Worm (Caenorhabditis elegans): Measurements from ENCODE around the gene T03F7.6.
A peak's percentile ranks its signal among the peaks of the same experiment; 100 is the strongest.

The T03F7.6 gene

DNA sequence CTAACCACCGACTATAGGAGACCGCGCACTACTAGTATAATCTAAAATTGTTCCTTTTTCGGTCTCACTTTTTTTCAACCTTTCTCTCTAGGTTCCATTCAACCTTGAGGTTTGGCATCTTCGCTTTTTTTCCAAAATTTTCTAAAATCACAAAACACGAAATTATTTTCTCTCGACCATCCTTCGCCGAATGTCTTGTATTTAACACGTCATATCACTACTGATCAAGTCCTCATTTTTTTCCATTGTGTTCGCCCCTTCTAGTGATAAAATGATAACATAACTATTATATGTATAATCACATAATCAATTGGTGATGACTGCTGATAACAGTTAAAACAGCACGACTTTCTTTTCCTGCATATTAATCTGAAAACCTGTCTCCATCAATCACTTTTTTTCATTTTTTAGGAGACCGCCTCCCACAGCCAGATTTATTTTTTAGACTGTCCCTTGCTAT lies 16.6 kb downstream of the T03F7.6 start, which contains the start of gene T03F7.7:
Gene T03F7.7 (plus strand): TSS at position 410 of the 460 bp plus-strand sequence.
- TF ChIP-seq nhr-80 (tag; optimal IDR thresholded peaks at IDR 0.05): peak; percentile 92
- TF ChIP-seq mcd-1 (GFP tag; IDR thresholded peaks at IDR 0.05): no peak

DNA sequence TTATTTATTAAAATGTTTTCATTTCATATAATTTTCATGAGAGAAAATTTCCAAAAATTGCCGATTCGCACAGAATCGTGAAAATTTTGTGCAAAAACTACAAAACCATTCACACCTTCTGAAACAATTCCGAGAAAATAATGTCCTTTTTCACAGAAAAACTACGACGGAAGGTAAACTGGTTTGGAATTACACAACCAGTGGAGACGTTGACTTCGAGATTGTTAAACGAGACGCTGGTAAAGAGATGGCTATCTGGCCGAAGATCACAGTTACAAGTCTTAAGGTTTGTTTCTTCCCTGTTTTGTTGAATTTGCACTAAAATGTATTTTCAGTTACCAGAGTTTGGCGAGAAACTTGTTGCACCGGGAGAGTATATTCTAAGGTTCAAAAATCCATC lies 18.4 kb downstream of the T03F7.6 start:
- TF ChIP-seq dox-1 (GFP tag; IDR thresholded peaks at IDR 0.05): no peak
- TF ChIP-seq Y67H2A.10 (GFP tag; conservative IDR thresholded peaks at IDR 0.05): no peak
- no peak for TF ChIP-seq C17E4.6 (GFP tag; IDR thresholded peaks at IDR 0.05)
- TF ChIP-seq cebp-2 (GFP tag; IDR thresholded peaks at IDR 0.05): no peak
- TF ChIP-seq snpc-1.1 (tag; optimal IDR thresholded peaks at IDR 0.05; ENCODE audit: insufficient read depth): no peak
- TF ChIP-seq hsf-1 (GFP tag; IDR thresholded peaks at IDR 0.05): no peak
- TF ChIP-seq ztf-25 (GFP tag; IDR thresholded peaks at IDR 0.05): no peak
- TF ChIP-seq ztf-22 (GFP tag; optimal IDR thresholded peaks at IDR 0.05): no peak
- TF ChIP-seq C06A6.2 (GFP tag; conservative IDR thresholded peaks at IDR 0.05): no peak
- no peak for TF ChIP-seq sptf-2 (GFP tag; optimal IDR thresholded peaks at IDR 0.05)

DNA sequence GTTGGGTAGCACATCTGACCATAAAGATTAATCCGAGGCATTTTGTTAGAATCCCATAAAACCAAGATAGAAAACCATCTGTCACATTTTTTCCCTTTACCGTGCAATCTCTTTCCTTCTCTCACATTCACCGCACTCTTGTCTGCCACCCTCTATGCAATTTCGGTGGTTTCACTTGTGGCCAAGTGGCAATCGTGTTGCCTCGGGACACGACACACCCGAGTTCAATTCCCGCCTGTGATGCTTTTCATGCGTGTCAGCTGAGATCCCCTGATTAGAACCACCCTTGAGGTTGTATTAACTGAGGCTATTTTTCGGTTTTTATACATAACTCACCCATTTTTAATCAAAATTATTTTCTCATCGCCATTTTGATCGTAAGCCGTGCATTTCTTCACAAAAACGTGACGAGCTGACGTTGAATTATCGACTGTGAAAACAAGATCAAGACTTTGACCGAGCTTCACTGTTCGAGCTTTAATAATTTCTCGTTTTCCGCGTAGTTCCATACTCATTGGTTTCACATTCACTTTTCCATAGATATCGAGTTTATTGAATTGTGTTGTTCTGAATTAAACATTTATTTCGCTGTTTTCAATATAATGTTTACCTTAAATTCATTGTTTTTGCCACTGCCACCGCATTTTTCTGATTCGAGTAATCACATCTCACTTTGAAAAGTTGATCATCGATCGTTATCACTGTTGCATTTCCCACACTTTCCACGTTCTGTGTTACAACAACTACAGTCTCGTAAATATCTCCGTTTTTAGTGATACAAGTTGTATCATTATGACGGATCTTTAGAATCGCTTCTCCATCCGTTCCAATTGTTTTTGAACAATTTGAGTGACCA lies 19.8 kb downstream of the T03F7.6 start:
- peak; percentile 80 for TF ChIP-seq attf-3 (GFP tag; conservative IDR thresholded peaks at IDR 0.05)
- peak; percentile 94 for TF ChIP-seq hrde-1 (tag; optimal IDR thresholded peaks at IDR 0.05; ENCODE audit: borderline replicate concordance)
- peak; percentile 96 for TF ChIP-seq him-1 (tag; optimal IDR thresholded peaks at IDR 0.05)
- TF ChIP-seq rpc-1 (optimal IDR thresholded peaks at IDR 0.05): peak; percentile 99
- TF ChIP-seq rpc-1 (tag; optimal IDR thresholded peaks at IDR 0.05): peak; percentile 99
- peak; percentile 92 for TF ChIP-seq F23B12.7 (tag; optimal IDR thresholded peaks at IDR 0.05; ENCODE audit: insufficient read depth)
- TF ChIP-seq xnd-1 (tag; optimal IDR thresholded peaks at IDR 0.05): peak; percentile 29
- TF ChIP-seq bed-1 (GFP tag; IDR thresholded peaks at IDR 0.05): peak; percentile 98
- TF ChIP-seq nhr-27 (tag; optimal IDR thresholded peaks at IDR 0.05): peak; percentile 99
- peak; percentile 98 for TF ChIP-seq ztf-22 (GFP tag; optimal IDR thresholded peaks at IDR 0.05)
- TF ChIP-seq athp-1 (tag; optimal IDR thresholded peaks at IDR 0.05): peak; percentile 98
- peak; percentile 93 for TF ChIP-seq F49E8.2 (tag; optimal IDR thresholded peaks at IDR 0.05; ENCODE audit: insufficient read depth)
- peak; percentile 25 for TF ChIP-seq F55B11.4 (tag; optimal IDR thresholded peaks at IDR 0.05; ENCODE audit: borderline replicate concordance, insufficient read depth)
- TF ChIP-seq let-526 (GFP tag; IDR thresholded peaks at IDR 0.05): peak; percentile 97
- peak; percentile 99 for TF ChIP-seq ztf-25 (GFP tag; IDR thresholded peaks at IDR 0.05)
- peak; percentile 99 for TF ChIP-seq zim-3 (tag; optimal IDR thresholded peaks at IDR 0.05)
- peak; percentile 89 for TF ChIP-seq lin-54 (GFP tag; optimal IDR thresholded peaks at IDR 0.05)
- TF ChIP-seq Y79H2A.3 (GFP tag; conservative IDR thresholded peaks at IDR 0.05): peak; percentile 93
- peak; percentile 97 for TF ChIP-seq nfyb-1 (GFP tag; IDR thresholded peaks at IDR 0.05)
- peak; percentile 100 for TF ChIP-seq B0261.1 (tag; optimal IDR thresholded peaks at IDR 0.05)
- peak; percentile 96 for TF ChIP-seq snpc-3.4 (tag; optimal IDR thresholded peaks at IDR 0.05)
- peak; percentile 96 for TF ChIP-seq attf-5 (GFP tag; optimal IDR thresholded peaks at IDR 0.05)
- TF ChIP-seq gei-17 (GFP tag; optimal IDR thresholded peaks at IDR 0.05): peak; percentile 87
- TF ChIP-seq Y53F4B.3 (GFP tag; IDR thresholded peaks at IDR 0.05): peak; percentile 84
- TF ChIP-seq ceh-100 (GFP tag; IDR thresholded peaks at IDR 0.05): peak; percentile 86
- peak; percentile 29; the same call in 1 of the 2 replicates for TF ChIP-seq F39B2.1 (GFP tag; IDR thresholded peaks at IDR 0.05)
- TF ChIP-seq tbx-9 (tag; optimal IDR thresholded peaks at IDR 0.05; ENCODE audit: borderline replicate concordance): peak; percentile 98
- peak; percentile 98 for TF ChIP-seq mxl-1 (tag; optimal IDR thresholded peaks at IDR 0.05)
- no peak for TF ChIP-seq nfya-1 (tag; optimal IDR thresholded peaks at IDR 0.05; ENCODE audit: borderline replicate concordance, insufficient read depth)
- TF ChIP-seq hlh-12 (tag; optimal IDR thresholded peaks at IDR 0.05): peak; percentile 90
- TF ChIP-seq D2030.7 (GFP tag; IDR thresholded peaks at IDR 0.05): peak; percentile 92
- peak; percentile 99 for TF ChIP-seq cebp-2 (GFP tag; IDR thresholded peaks at IDR 0.05)

All from whole organism, young adult.